Fruit fly (Drosophila melanogaster) whole organism, wandering third instar larva: ENCODE results near the gene Actn.

Experiments used
- CG32264 ChIP-seq: fragments of 200-800 bp; sonication (Bioruptor generic); optimal IDR thresholded peaks from 2 replicates; lab custom pipeline; 2016; ENCODE audit warnings: missing biosample characterization, missing genetic modification characterization
- CG9705 ChIP-seq: fragments of 200-800 bp; sonication (Bioruptor generic); optimal IDR thresholded peaks from 2 replicates; lab custom pipeline; 2018; ENCODE audit warnings: missing biosample characterization, mild to moderate bottlenecking, missing genetic modification characterization
- CrebA ChIP-seq: fragments of 200-800 bp; sonication (Bioruptor generic); optimal IDR thresholded peaks from 2 replicates; lab custom pipeline; 2016; ENCODE audit warnings: missing biosample characterization, mild to moderate bottlenecking, missing genetic modification characterization, borderline replicate concordance
- Dif ChIP-seq: fragments of 200-275, 200-300 bp; sonication (Bioruptor generic); optimal IDR thresholded peaks from 2 replicates; lab custom pipeline; 2018; ENCODE audit warnings: missing biosample characterization, missing genetic modification characterization; ENCODE audit not compliant: partially characterized antibody
- GATAd ChIP-seq: sonication (Bioruptor generic); optimal IDR thresholded peaks from 2 replicates; lab custom pipeline; 2016; ENCODE audit warnings: missing biosample characterization, missing genetic modification characterization
- HLH106 ChIP-seq: fragments of 200-800 bp; optimal IDR thresholded peaks from 3 replicates; lab custom pipeline; 2019; ENCODE audit warnings: missing biosample characterization, mild to moderate bottlenecking, missing genetic modification characterization, moderate library complexity
- Hr78 ChIP-seq: fragments of >200 bp; optimal IDR thresholded peaks from 2 replicates; lab custom pipeline; 2017; ENCODE audit warnings: missing biosample characterization, missing genetic modification characterization
- Hr83 ChIP-seq: fragments of 200-300 bp; sonication (Bioruptor generic); optimal IDR thresholded peaks from 2 replicates; lab custom pipeline; 2016; ENCODE audit warnings: missing biosample characterization, mild to moderate bottlenecking, missing genetic modification characterization, moderate library complexity; ENCODE audit not compliant: poor library complexity, severe bottlenecking
- Jra ChIP-seq: sonication (Bioruptor generic); optimal IDR thresholded peaks from 2 replicates; lab custom pipeline; 2016; ENCODE audit warnings: missing biosample characterization, missing genetic modification characterization
- Myc ChIP-seq: fragments of >200 bp; optimal IDR thresholded peaks from 2 replicates; lab custom pipeline; 2017
- OdsH ChIP-seq: fragments of 200-800 bp; sonication (Bioruptor generic); optimal IDR thresholded peaks from 2 replicates; lab custom pipeline; 2016; ENCODE audit warnings: missing biosample characterization, mild to moderate bottlenecking, missing genetic modification characterization
- Rel ChIP-seq, 2 experiments: fragments of 200-800 bp; sonication (Bioruptor generic) in 1 of 2; optimal IDR thresholded peaks; 2 replicates in 1 of 2; 3 replicates in 1 of 2; lab custom pipeline; 2016 to 2019; ENCODE audit warnings: mild to moderate bottlenecking in 2 of 2, missing biosample characterization in 2 of 2, missing genetic modification characterization in 2 of 2, moderate library complexity in 1 of 2
- Sp1 ChIP-seq: fragments of 200-800 bp; sonication (Bioruptor generic); optimal IDR thresholded peaks from 3 replicates; lab custom pipeline; 2019; ENCODE audit warnings: missing biosample characterization, mild to moderate bottlenecking, missing genetic modification characterization, moderate library complexity
- Vsx2 ChIP-seq: fragments of 200-300, 225-300 bp; sonication (Bioruptor generic); optimal IDR thresholded peaks from 2 replicates; lab custom pipeline; 2018; ENCODE audit warnings: missing biosample characterization, missing genetic modification characterization; ENCODE audit not compliant: partially characterized antibody
- brk ChIP-seq: fragments of 200-800 bp; sonication (Bioruptor generic); optimal IDR thresholded peaks from 2 replicates; lab custom pipeline; 2016; ENCODE audit warnings: missing biosample characterization, mild to moderate bottlenecking, missing genetic modification characterization
- dmrt93B ChIP-seq: fragments of 200-800 bp; sonication (Bioruptor generic); optimal IDR thresholded peaks from 2 replicates; lab custom pipeline; 2018; ENCODE audit warnings: missing biosample characterization, mild to moderate bottlenecking, missing genetic modification characterization
- dsf ChIP-seq: sonication (Bioruptor generic); optimal IDR thresholded peaks from 2 replicates; lab custom pipeline; 2016; ENCODE audit warnings: missing biosample characterization, missing genetic modification characterization, borderline replicate concordance
- ey ChIP-seq: fragments of 200-800 bp; sonication (Bioruptor generic); optimal IDR thresholded peaks from 2 replicates; lab custom pipeline; 2016; ENCODE audit warnings: missing biosample characterization, missing genetic modification characterization
- foxo ChIP-seq, 2 experiments: fragments of 200-800 bp; sonication (Bioruptor generic); optimal IDR thresholded peaks; 2 replicates in 1 of 2; 3 replicates in 1 of 2; lab custom pipeline; 2016 to 2017; ENCODE audit warnings: missing biosample characterization in 2 of 2, missing genetic modification characterization in 2 of 2
- fru ChIP-seq: fragments of 200-800 bp; sonication (Bioruptor generic); optimal IDR thresholded peaks from 3 replicates; lab custom pipeline; 2016; ENCODE audit warnings: missing biosample characterization, mild to moderate bottlenecking, missing genetic modification characterization
- h ChIP-seq: fragments of 200-800 bp; sonication (Bioruptor generic); optimal IDR thresholded peaks from 3 replicates; lab custom pipeline; 2016; ENCODE audit warnings: missing biosample characterization, mild to moderate bottlenecking, missing genetic modification characterization
- pan ChIP-seq: fragments of >200 bp; optimal IDR thresholded peaks from 2 replicates; lab custom pipeline; 2017
- rgr ChIP-seq: fragments of 200-800 bp; sonication (Bioruptor generic); optimal IDR thresholded peaks from 3 replicates; lab custom pipeline; 2016; ENCODE audit warnings: missing biosample characterization, mild to moderate bottlenecking, missing genetic modification characterization
- sage ChIP-seq: fragments of 200-800 bp; sonication (Bioruptor generic); optimal IDR thresholded peaks from 2 replicates; lab custom pipeline; 2016; ENCODE audit warnings: missing biosample characterization, mild to moderate bottlenecking, missing genetic modification characterization
- sv ChIP-seq: fragments of 200-800 bp; sonication (Bioruptor generic); optimal IDR thresholded peaks from 3 replicates; lab custom pipeline; 2016; ENCODE audit warnings: missing biosample characterization, missing genetic modification characterization
- woc ChIP-seq: sonication (Bioruptor generic); optimal IDR thresholded peaks from 2 replicates; lab custom pipeline; 2016; ENCODE audit warnings: missing biosample characterization, mild to moderate bottlenecking, missing genetic modification characterization

Actn gene

DNA sequence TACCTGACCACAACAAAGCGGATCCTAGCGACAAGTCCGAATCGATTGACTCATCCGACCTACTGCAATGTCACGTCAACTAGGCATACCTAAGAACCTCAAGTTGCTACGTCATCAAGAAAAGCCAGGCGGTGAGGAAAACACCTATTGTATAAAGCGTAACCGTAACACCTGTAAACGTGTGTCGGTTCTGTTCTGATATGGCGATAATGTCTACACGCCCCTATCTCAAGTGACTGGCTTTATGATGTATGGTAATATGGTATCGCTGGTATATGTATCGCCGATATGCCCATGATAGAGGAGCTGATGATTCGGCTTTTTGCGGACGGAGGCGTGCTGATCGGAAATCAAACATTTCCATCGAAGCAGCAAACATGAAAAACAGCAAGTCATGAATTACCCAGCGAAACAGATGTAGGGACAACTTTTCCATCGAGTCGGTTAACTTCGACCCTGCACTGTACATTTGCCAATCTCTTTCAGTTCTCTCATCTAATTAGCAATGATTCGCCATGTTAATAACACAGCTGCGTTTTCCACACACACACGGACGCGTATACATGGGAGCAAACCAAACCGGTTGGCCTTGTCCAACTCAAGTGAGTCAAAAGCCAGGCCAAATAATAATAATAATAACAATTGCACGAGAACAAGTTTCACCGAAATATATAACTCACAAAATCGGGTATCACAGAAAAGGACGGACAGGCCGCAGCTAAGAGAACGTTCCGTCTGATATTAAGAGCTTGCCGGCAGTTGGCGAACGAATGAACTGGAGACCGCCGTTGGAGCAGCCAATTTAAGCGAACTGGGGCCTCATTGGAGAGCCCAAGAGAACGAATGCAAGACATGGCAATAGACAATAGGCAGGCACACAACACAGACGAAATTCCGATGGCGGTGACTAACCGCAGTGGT is 27.9 kb upstream of the Actn start:
- TF ChIP-seq Rel (GFP tag; optimal IDR thresholded peaks at IDR 0.05; lab: Kevin White, UChicago): peak; percentile 17
- TF ChIP-seq Rel (tag; optimal IDR thresholded peaks at IDR 0.05; lab: Kevin White, UChicago): no peak
- TF ChIP-seq CG9705: no peak

DNA sequence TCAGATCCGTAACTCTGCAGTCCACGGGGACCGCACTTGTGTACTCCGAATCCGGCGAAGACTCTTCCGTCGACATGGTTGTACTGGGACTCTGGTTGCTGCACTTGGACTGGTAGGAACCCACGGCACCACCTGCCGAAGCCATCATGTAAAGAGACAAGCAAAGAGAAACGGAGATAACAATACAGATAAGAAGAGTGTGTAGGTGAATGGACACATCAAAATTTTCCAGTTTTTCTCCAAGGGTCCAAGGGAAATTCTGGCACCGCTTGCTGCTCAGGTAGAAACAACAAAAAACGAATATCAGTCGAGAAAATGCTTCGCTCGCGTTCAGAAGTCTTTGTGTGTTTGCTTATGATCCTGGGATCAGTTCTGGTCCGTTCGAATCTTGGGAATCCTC is 26.2 kb upstream of the Actn start, which contains the start of gene CG4194:
CG4194 (plus strand) TSS at position 301 of the 400 bp plus-strand sequence.
- TF ChIP-seq brk (GFP tag; lab: Kevin White, UChicago) (no peak), Vsx2 (GFP tag; lab: Kevin White, UChicago) (no peak), Dif (GFP tag; lab: Kevin White, UChicago) (no peak), ey (GFP tag; lab: Kevin White, UChicago) (no peak), Sp1 (GFP tag; lab: Kevin White, UChicago) (no peak), pan (lab: Kevin White, UChicago) (no peak), h (GFP tag; lab: Kevin White, UChicago) (no peak), foxo (GFP tag; optimal IDR thresholded peaks at IDR 0.05; lab: Kevin White, UChicago) (no peak), Hr78 (GFP tag; lab: Kevin White, UChicago) (no peak), woc (GFP tag; lab: Kevin White, UChicago) (no peak)
- TF ChIP-seq, all 38 proteins: peak for 0

DNA sequence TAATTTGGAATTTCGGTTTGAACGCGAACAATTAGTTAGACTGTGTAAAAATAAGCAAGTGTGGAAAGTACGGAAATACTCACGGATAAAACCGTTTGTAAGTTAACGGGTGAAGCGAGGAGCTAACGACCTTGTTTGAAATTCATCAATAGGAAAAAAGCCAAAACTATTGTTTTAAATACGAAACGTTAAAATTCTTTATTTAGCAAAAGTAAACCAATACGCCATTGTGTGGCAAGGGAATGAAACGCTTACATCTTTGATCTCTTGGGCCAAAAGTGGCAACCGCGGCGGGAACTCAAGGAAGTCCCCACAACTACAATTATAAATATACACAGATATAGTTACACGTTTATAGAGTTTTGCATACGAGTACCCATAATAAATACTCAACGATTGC is 24.1 kb upstream of the Actn start, which contains the start of gene CG14054:
CG14054 (minus strand) TSS at position 101 of the 400 bp plus-strand sequence.
- TF ChIP-seq Jra (GFP tag; lab: Kevin White, UChicago) (no peak), dsf (GFP tag; lab: Kevin White, UChicago) (no peak), brk (GFP tag; lab: Kevin White, UChicago) (no peak), Vsx2 (GFP tag; lab: Kevin White, UChicago) (no peak), CrebA (GFP tag; lab: Kevin White, UChicago) (no peak), ey (GFP tag; lab: Kevin White, UChicago) (no peak), sage (GFP tag; lab: Kevin White, UChicago) (no peak)

DNA sequence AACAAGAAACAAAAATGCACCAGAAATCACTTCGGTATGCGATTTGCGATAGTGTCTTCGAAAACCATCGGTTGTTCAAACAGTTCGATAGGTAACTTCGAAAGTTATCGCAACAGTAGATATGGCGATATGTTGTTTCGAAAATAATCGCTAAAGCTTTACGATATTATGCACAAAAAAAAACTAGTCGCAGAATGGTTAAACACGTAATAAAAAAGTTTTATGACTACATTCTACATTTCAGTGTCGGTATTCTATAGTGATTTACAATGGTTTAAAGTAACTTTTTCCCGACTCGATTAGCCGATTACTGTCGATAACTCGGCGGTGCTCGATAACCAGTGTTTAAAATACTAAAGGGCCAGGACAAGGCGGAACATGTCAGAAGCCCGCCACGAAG is 23.0 kb upstream of the Actn start, which contains the start of gene CG4281:
CG4281 (minus strand) TSS at position 70 of the 400 bp plus-strand sequence.
- TF ChIP-seq fru (GFP tag; lab: Kevin White, UChicago) (peak; percentile 2), Myc (lab: Kevin White, UChicago) (peak; percentile 83), dmrt93B (no peak), HLH106 (no peak), woc (GFP tag; lab: Kevin White, UChicago) (peak; percentile 58), h (GFP tag; lab: Kevin White, UChicago) (peak; percentile 29), Sp1 (GFP tag; lab: Kevin White, UChicago) (peak; percentile 6), brk (GFP tag; lab: Kevin White, UChicago) (no peak)

DNA sequence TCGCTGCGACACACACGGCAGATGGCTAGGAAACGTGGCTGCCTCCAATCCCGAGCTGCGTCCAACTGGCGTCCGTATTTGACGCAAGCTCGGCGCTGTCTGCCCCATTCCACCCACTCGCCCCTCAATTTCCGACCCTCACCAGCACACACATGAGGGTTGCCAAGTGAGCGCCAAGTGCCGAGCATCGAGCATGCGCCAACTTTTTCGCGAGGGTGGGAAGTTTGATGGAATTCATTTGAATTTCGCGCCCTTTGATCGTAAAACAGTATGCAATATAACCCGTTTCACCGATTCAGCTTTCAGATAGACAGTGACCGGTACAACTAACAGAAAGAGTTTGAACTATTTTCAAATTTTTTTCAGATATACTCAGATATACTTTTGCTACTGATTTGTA is 19.7 kb upstream of the Actn start, which contains the start of gene Sik2:
Sik2 (minus strand) TSS at position 67 of the 400 bp plus-strand sequence.
- TF ChIP-seq Hr83 (GFP tag; lab: Kevin White, UChicago) (no peak), Sp1 (GFP tag; lab: Kevin White, UChicago) (no peak), CG32264 (GFP tag; lab: Kevin White, UChicago) (no peak), woc (GFP tag; lab: Kevin White, UChicago) (no peak), OdsH (GFP tag; lab: Kevin White, UChicago) (no peak), CrebA (GFP tag; lab: Kevin White, UChicago) (no peak), GATAd (GFP tag; lab: Kevin White, UChicago) (no peak), Rel (GFP tag; optimal IDR thresholded peaks at IDR 0.05; lab: Kevin White, UChicago) (no peak), Rel (tag; optimal IDR thresholded peaks at IDR 0.05; lab: Kevin White, UChicago) (no peak), dmrt93B (no peak), rgr (GFP tag; lab: Kevin White, UChicago) (no peak), dsf (GFP tag; lab: Kevin White, UChicago) (no peak), Hr78 (GFP tag; lab: Kevin White, UChicago) (no peak), sv (GFP tag; lab: Kevin White, UChicago) (no peak), pan (lab: Kevin White, UChicago) (no peak)
- TF ChIP-seq, all 38 proteins: peak for 0
